Fruit fly (Drosophila melanogaster): ENCODE results near the gene CG43731.

DNA sequence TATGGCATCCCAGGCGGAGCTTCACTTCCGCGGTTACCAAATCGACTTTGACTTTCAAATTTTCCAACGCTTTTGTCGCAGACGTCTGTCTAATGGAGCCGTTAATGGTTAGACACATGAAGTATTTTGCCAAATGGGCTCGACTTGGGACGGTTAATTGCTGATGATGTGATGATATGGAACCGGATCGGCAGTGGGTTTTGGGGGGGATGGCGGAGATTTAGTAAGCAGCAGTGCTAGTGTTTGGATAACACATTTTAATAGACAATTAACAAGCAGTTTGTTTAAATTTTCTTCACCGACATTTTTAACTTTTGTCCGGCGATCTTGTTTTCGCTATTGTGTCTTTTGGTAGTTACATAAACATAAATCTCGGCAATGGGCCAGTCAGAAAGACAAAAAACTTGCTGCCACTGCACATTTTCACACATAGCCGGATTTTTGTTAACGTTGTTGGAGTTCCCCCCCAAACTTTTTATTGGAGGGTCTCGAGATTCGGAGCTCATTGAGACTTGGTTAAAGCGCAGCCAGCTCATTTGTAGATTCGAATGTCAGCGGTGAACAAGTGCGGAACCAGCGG, 7.9 kb downstream of the CG43731 start, which contains the start of gene amd:
- TF ChIP-seq CG6792 (GFP tag; optimal IDR thresholded peaks at IDR 0.05): no peak
- TF ChIP-seq OdsH (GFP tag; optimal IDR thresholded peaks at IDR 0.05): no peak
- TF ChIP-seq Hr39 (GFP tag; optimal IDR thresholded peaks at IDR 0.05): no peak
